Worm (Caenorhabditis elegans) whole organism, late embryonic: Measurements from ENCODE around the gene Y59H11AR.10.

Experiments
- F13H6.1 ChIP-seq: sonication (generic microtip); optimal IDR thresholded peaks from 2 replicates; lab custom pipeline; 2016; ENCODE audit warnings: missing genetic modification characterization, missing compliant biosample characterization
- K02D7.2 ChIP-seq: sonication (generic microtip); optimal IDR thresholded peaks from 2 replicates; lab custom pipeline; 2017; ENCODE audit warnings: mild to moderate bottlenecking, missing genetic modification characterization, missing compliant biosample characterization
- K09A11.1 ChIP-seq: sonication (generic microtip); optimal IDR thresholded peaks from 2 replicates; lab custom pipeline; 2017; ENCODE audit warnings: antibody characterized with exemption, mild to moderate bottlenecking, missing genetic modification characterization, missing compliant biosample characterization; ENCODE audit not compliant: insufficient read depth
- T23F11.4 ChIP-seq: fragments of 200-800 bp; sonication (Bioruptor generic); optimal IDR thresholded peaks from 2 replicates; lab custom pipeline; 2018; ENCODE audit warnings: mild to moderate bottlenecking, missing genetic modification characterization, missing compliant biosample characterization
- ahr-1 ChIP-seq: sonication (generic microtip); optimal IDR thresholded peaks from 2 replicates; lab custom pipeline; 2016; ENCODE audit warnings: missing genetic modification characterization, missing compliant biosample characterization
- ceh-14 ChIP-seq: sonication (generic microtip); optimal IDR thresholded peaks from 2 replicates; lab custom pipeline; 2016; ENCODE audit warnings: missing genotype, missing genetic modification characterization, missing compliant biosample characterization
- ceh-22 ChIP-seq: sonication (generic microtip); optimal IDR thresholded peaks from 2 replicates; lab custom pipeline; 2017; ENCODE audit warnings: missing biosample characterization, missing genetic modification characterization
- ceh-30 ChIP-seq: fragments of 150-350 bp; optimal IDR thresholded peaks from 2 replicates; lab custom pipeline; 2014; ENCODE audit warnings: missing biosample characterization, missing genetic modification characterization
- ceh-34 ChIP-seq: sonication (generic microtip); optimal IDR thresholded peaks from 2 replicates; lab custom pipeline; 2016; ENCODE audit warnings: mild to moderate bottlenecking, missing genetic modification characterization, missing compliant biosample characterization
- ceh-6 ChIP-seq: fragments of 200-800 bp; sonication (Bioruptor generic); optimal IDR thresholded peaks from 2 replicates; lab custom pipeline; 2018; ENCODE audit warnings: mild to moderate bottlenecking, missing genetic modification characterization, missing compliant biosample characterization
- dmd-4 ChIP-seq: sonication (generic microtip); optimal IDR thresholded peaks from 2 replicates; lab custom pipeline; 2016; ENCODE audit warnings: borderline replicate concordance, missing genetic modification characterization, missing compliant biosample characterization
- dve-1 ChIP-seq: sonication (generic microtip); optimal IDR thresholded peaks from 2 replicates; lab custom pipeline; 2017; ENCODE audit warnings: antibody characterized with exemption, mild to moderate bottlenecking, missing genetic modification characterization, missing compliant biosample characterization
- ets-4 ChIP-seq: sonication (generic microtip); optimal IDR thresholded peaks from 2 replicates; lab custom pipeline; 2016; ENCODE audit warnings: missing genetic modification characterization, missing compliant biosample characterization
- eyg-1 ChIP-seq: sonication (generic microtip); optimal IDR thresholded peaks from 2 replicates; lab custom pipeline; 2016; ENCODE audit warnings: missing genotype, missing genetic modification characterization, missing compliant biosample characterization
- fax-1 ChIP-seq: sonication (generic microtip); optimal IDR thresholded peaks from 2 replicates; lab custom pipeline; 2016; ENCODE audit warnings: missing genotype, missing genetic modification characterization, missing compliant biosample characterization
- fkh-6 ChIP-seq: sonication (generic microtip); optimal IDR thresholded peaks from 2 replicates; lab custom pipeline; 2016; ENCODE audit warnings: missing genetic modification characterization, missing compliant biosample characterization
- hlh-30 ChIP-seq: sonication (generic microtip); optimal IDR thresholded peaks from 2 replicates; lab custom pipeline; 2017; ENCODE audit warnings: antibody characterized with exemption, missing genetic modification characterization, missing compliant biosample characterization; ENCODE audit not compliant: insufficient read depth
- mec-3 ChIP-seq: sonication (generic microtip); optimal IDR thresholded peaks from 2 replicates; lab custom pipeline; 2016; ENCODE audit warnings: borderline replicate concordance, missing genetic modification characterization, missing compliant biosample characterization
- pag-3 ChIP-seq: sonication (generic microtip); optimal IDR thresholded peaks from 2 replicates; lab custom pipeline; 2016; ENCODE audit warnings: missing compliant biosample characterization, missing genetic modification characterization, borderline replicate concordance
- pha-2 ChIP-seq: sonication (generic microtip); optimal IDR thresholded peaks from 2 replicates; lab custom pipeline; 2017; ENCODE audit warnings: mild to moderate bottlenecking, missing genetic modification characterization, missing compliant biosample characterization
- pha-4 ChIP-seq: fragments of 150-350 bp; optimal IDR thresholded peaks from 2 replicates; lab custom pipeline; 2018; ENCODE audit warnings: missing biosample characterization, missing genetic modification reagents, missing genetic modification characterization
- ref-2 ChIP-seq: sonication (generic microtip); optimal IDR thresholded peaks from 2 replicates; lab custom pipeline; 2016; ENCODE audit warnings: missing genetic modification characterization, missing compliant biosample characterization
- rnt-1 ChIP-seq: sonication (generic microtip); optimal IDR thresholded peaks from 2 replicates; lab custom pipeline; 2016; ENCODE audit warnings: missing genetic modification characterization, missing compliant biosample characterization
- sox-2 ChIP-seq: fragments of 200-800 bp; sonication (Bioruptor generic); IDR thresholded peaks from 2 replicates; pipeline ENCODE4 v1.3.6; 2022; ENCODE audit warnings: missing genetic modification reagents, missing genetic modification characterization, missing compliant biosample characterization
- sox-4 ChIP-seq: sonication (generic microtip); optimal IDR thresholded peaks from 2 replicates; lab custom pipeline; 2017; ENCODE audit warnings: mild to moderate bottlenecking, missing genetic modification characterization, inconsistent platforms, missing compliant biosample characterization
- tbx-2 ChIP-seq: sonication (generic microtip); optimal IDR thresholded peaks from 2 replicates; lab custom pipeline; 2016; ENCODE audit warnings: missing genetic modification characterization, missing compliant biosample characterization
- unc-3 ChIP-seq, 2 experiments: fragments of 200-800 bp in 1 of 2; sonication (Bioruptor generic) in 1 of 2; sonication (generic microtip) in 1 of 2; conservative IDR thresholded peaks in 1 of 2; optimal IDR thresholded peaks in 1 of 2; 2 replicates each; pipeline versions ENCODE4 v1.3.6 to Lab custom; 2016 to 2022; ENCODE audit warnings: missing compliant biosample characterization in 2 of 2, missing genetic modification characterization in 2 of 2, missing genetic modification reagents in 1 of 2
- unc-55 ChIP-seq: sonication (generic microtip); optimal IDR thresholded peaks from 2 replicates; lab custom pipeline; 2017; ENCODE audit warnings: missing biosample characterization, missing genetic modification reagents, missing genetic modification characterization
- unc-86 ChIP-seq: sonication (generic microtip); optimal IDR thresholded peaks from 2 replicates; lab custom pipeline; 2016; ENCODE audit warnings: missing genetic modification characterization, missing compliant biosample characterization

Gene Y59H11AR.10

ce11 chrIV:8611886-8612542 lies 9.0 kb downstream of the Y59H11AR.10 start, which contains the start of the genes F42A9.17 and cyp-33E2:
F42A9.17 (minus strand) TSS chrIV:8611936.
cyp-33E2 (plus strand) TSS chrIV:8612334.
- no peak for TF ChIP-seq T23F11.4 (GFP tag; lab: Kevin White, UChicago)
- TF ChIP-seq F13H6.1 (tag; lab: Kevin White, UChicago): no peak
- TF ChIP-seq K09A11.1 (tag; lab: Kevin White, UChicago): no peak
- no peak for TF ChIP-seq ahr-1 (tag; lab: Kevin White, UChicago)
- no peak for TF ChIP-seq K02D7.2 (tag; lab: Kevin White, UChicago)
- TF ChIP-seq sox-2 (GFP tag; lab: Robert Waterston, UW): no peak
- TF ChIP-seq hlh-30 (tag; lab: Kevin White, UChicago): no peak
- TF ChIP-seq, all 69 proteins: peak for 0

ce11 chrIV:8614680-8615079 lies 11.7 kb downstream of the Y59H11AR.10 start, which contains the start of gene cyp-33E3:
cyp-33E3 (plus strand) TSS chrIV:8614995.
- TF ChIP-seq unc-86 (no peak), pag-3 (tag; lab: Kevin White, UChicago) (no peak)

DNA sequence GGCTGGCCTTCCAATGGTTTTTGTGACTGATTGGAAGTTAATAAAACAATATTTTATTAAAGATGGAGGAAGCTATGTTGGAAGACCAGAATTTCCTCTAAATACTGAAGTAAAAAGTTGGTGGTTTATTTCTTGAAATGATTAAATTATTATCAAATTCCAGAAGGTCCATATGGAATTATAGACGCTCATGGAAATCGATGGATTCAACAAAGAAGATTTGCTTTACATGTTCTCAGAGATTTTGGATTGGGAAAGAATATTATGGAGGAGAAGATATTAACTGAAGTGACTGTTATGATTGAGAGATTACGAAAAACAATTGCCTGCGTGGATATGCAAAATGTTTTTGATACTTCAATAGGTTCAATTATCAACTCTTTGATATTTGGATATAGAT lies 12.3 kb downstream of the Y59H11AR.10 start:
- no peak for TF ChIP-seq unc-55
- TF ChIP-seq mec-3 (tag; lab: Kevin White, UChicago): no peak

- TF ChIP-seq ceh-6 (GFP tag; lab: Kevin White, UChicago) (no peak), ceh-30 (tag; lab: Kevin White, UChicago) (no peak), dve-1 (tag; lab: Kevin White, UChicago) (no peak), ceh-34 (tag; lab: Kevin White, UChicago) (no peak), tbx-2 (tag; lab: Kevin White, UChicago) (no peak), ceh-22 (tag; lab: Kevin White, UChicago) (no peak), sox-4 (tag; lab: Kevin White, UChicago) (no peak), hlh-30 (tag; lab: Kevin White, UChicago) (no peak), ahr-1 (tag; lab: Kevin White, UChicago) (no peak), unc-3 (GFP tag; conservative IDR thresholded peaks at IDR 0.05; lab: Robert Waterston, UW) (no peak), unc-3 (tag; optimal IDR thresholded peaks at IDR 0.05; lab: Kevin White, UChicago) (no peak)
Measured at ce11 chrIV:8617047-8617446, 14.1 kb downstream of the Y59H11AR.10 start, which contains the start of the genes F42A9.7 and F42A9.3. F42A9.7 (minus strand) TSS chrIV:8617147. F42A9.3 (plus strand) TSS chrIV:8617260.

ce11 chrIV:8618698-8619097 lies 15.7 kb downstream of the Y59H11AR.10 start, which contains the start of gene F42A9.8:
F42A9.8 (minus strand) TSS chrIV:8618785.
- no peak for TF ChIP-seq fax-1
- TF ChIP-seq ceh-14 (tag; lab: Kevin White, UChicago): no peak
- no peak for TF ChIP-seq unc-86
- no peak for TF ChIP-seq hlh-30 (tag; lab: Kevin White, UChicago)
- TF ChIP-seq tbx-2 (tag; lab: Kevin White, UChicago): no peak
- TF ChIP-seq eyg-1: no peak
- TF ChIP-seq pha-2 (tag; lab: Kevin White, UChicago): no peak
- TF ChIP-seq dmd-4 (tag; lab: Kevin White, UChicago): no peak
- no peak for TF ChIP-seq sox-2 (GFP tag; lab: Robert Waterston, UW)
- no peak for TF ChIP-seq rnt-1 (tag; lab: Kevin White, UChicago)
- TF ChIP-seq fkh-6: no peak
- no peak for TF ChIP-seq ets-4
- no peak for TF ChIP-seq ceh-30 (tag; lab: Kevin White, UChicago)
- no peak for TF ChIP-seq ref-2 (tag; lab: Kevin White, UChicago)
- no peak for TF ChIP-seq unc-55
- TF ChIP-seq pha-4 (tag; lab: Kevin White, UChicago): no peak
- TF ChIP-seq, all 69 proteins: peak for 0
